Fruit fly (Drosophila melanogaster) Kc167 (cell line): ENCODE data around the gene mtg.

Experiments
- h ChIP-seq: fragments of >200 bp; optimal IDR thresholded peaks from 3 replicates; lab custom pipeline; 2018; ENCODE audit warnings: missing external identifiers
- psq ChIP-seq: fragments of >200 bp; optimal IDR thresholded peaks from 2 replicates; lab custom pipeline; 2017; ENCODE audit warnings: missing external identifiers

dm6 chr3R:8225461-8225971, 24.8 kb upstream of the mtg start:
- TF ChIP-seq psq (no peak), h (lab: Kevin White, UChicago) (no peak)
